In the genomic region with DNA sequence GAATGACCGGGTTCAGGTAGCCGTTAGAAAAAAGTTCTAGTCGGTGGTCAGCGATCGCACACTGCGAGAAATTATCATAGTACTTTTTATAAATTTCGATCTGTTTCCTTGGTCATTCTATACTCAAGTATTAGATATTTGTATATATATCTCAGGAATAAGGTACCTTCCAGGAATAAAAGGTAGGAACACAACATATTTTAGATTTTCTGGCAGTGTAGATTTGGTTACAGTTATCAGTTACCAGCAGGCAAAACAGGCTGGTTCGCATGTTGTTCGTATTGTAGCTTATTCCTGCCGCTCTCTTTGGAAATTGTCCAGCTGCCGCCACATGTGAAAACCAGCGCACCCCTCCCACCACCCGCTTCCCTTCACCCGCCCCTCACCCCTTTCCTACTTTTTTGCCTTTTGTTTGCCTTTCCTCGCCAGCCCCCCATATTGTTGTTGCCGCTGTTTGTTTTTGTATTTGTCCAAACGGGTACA, we compare ENCODE assay signal across 1 fruit fly cellular context.
A peak's percentile ranks its signal among the peaks of the same experiment; 100 is the strongest.
TF ChIP-seq lines count a peak whose summit lies in the region.

No protein-coding gene starts in this region.

TF ChIP-seq in whole organism, embryonic, 481 proteins besides CTCF, POLR2A, EP300 and RAD21 (continued from another document):
- TF ChIP-seq CG18619 (GFP tag; optimal IDR thresholded peaks at IDR 0.05; lab: Kevin White, UChicago) (peak; percentile 85), CG1603 (tag; optimal IDR thresholded peaks at IDR 0.05; lab: Kevin White, UChicago) (peak; percentile 91), NC2α (GFP tag; optimal IDR thresholded peaks at IDR 0.05; lab: Kevin White, UChicago) (peak; percentile 41), CG32772 (GFP tag; IDR thresholded peaks at IDR 0.05; lab: Robert Waterston, UW) (peak; percentile 71), CG30403 (GFP tag; optimal IDR thresholded peaks at IDR 0.05; lab: Kevin White, UChicago) (peak; percentile 75), Atf3 (GFP tag; optimal IDR thresholded peaks at IDR 0.05; lab: Kevin White, UChicago) (peak; percentile 72), Antp (GFP tag; optimal IDR thresholded peaks at IDR 0.05; lab: Kevin White, UChicago) (peak; percentile 70), Dbx (GFP tag; IDR thresholded peaks at IDR 0.05; lab: Robert Waterston, UW) (peak; percentile 87), E2f2 (GFP tag; IDR thresholded peaks at IDR 0.05; lab: Robert Waterston, UW) (peak; percentile 68), kni (GFP tag; optimal IDR thresholded peaks at IDR 0.05; lab: Kevin White, UChicago) (peak; percentile 75)
